Worm (Caenorhabditis elegans) whole organism, midembryonic: ENCODE measurements around the gene szy-4.

Source experiments
- cog-1 ChIP-seq: sonication (generic microtip); optimal IDR thresholded peaks from 2 replicates; lab custom pipeline; 2016; ENCODE audit warnings: missing genetic modification characterization, missing compliant biosample characterization
- klf-2 ChIP-seq: fragments of 200-800 bp; sonication (Bioruptor generic); conservative IDR thresholded peaks from 2 replicates; pipeline ENCODE4 v1.3.6; 2022; ENCODE audit warnings: missing genetic modification reagents, missing genetic modification characterization, missing compliant biosample characterization
- med-1 ChIP-seq: sonication (generic microtip); optimal IDR thresholded peaks from 2 replicates; lab custom pipeline; 2017; ENCODE audit warnings: missing genetic modification characterization, mild to moderate bottlenecking, missing compliant biosample characterization, antibody characterized with exemption, missing genetic modification reagents; ENCODE audit not compliant: insufficient read depth
- ref-1 ChIP-seq: fragments of 200-800 bp; sonication (Bioruptor generic); conservative IDR thresholded peaks from 2 replicates; pipeline ENCODE4 v1.3.6; 2022; ENCODE audit warnings: missing genetic modification reagents, missing genetic modification characterization, missing compliant biosample characterization

ce11 chrII:6171228-6171627, 27.3 kb upstream of the szy-4 start, which contains the start of gene F40H3.3:
- TF ChIP-seq ref-1 (GFP tag; lab: Robert Waterston, UW) (no peak), med-1 (GFP tag; lab: Kevin White, UChicago) (no peak), cog-1 (no peak), klf-2 (GFP tag; lab: Robert Waterston, UW) (no peak)
